Worm (Caenorhabditis elegans): Measurements from ENCODE around the gene copz-1.

- no peak for TF ChIP-seq him-1 (tag; optimal IDR thresholded peaks at IDR 0.05)
- TF ChIP-seq W03F9.2 (tag; optimal IDR thresholded peaks at IDR 0.05), result no peak
- TF ChIP-seq dao-5 (tag; optimal IDR thresholded peaks at IDR 0.05), result no peak
These were observed 16.3 kb downstream of the copz-1 start, which contains the start of gene ptr-8 for ce11 chrII:10888979-10889378.

Data from whole organism, L4/young adult.